Worm (Caenorhabditis elegans): ENCODE results near the gene ccm-2.

DNA sequence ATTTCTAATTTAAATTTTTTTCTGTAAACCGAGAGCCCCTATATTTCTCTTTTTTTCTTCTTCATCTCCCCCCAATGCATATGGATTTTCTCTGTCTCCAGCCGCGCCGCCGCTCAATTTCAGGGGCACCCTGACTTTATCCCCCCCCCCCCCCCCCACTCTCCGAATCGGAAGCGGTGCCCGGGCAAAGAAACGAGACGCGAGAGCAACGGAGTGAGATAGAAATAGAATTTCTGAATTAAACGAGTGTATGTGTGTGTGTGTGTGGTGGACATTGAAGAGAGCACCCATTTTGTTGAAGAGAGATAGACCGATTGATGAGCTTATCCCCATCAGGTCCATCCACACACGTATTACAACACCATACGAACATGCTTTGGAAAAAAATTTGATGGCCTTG is 8.6 kb upstream of the ccm-2 start:
- TF ChIP-seq unc-62 (GFP tag; optimal IDR thresholded peaks at IDR 0.05): no peak
- TF ChIP-seq ceh-91 (GFP tag; IDR thresholded peaks at IDR 0.05): no peak
- no peak for TF ChIP-seq snpc-4 (GFP tag; optimal IDR thresholded peaks at IDR 0.05)
- no peak for TF ChIP-seq snpc-4 (tag; optimal IDR thresholded peaks at IDR 0.05)

Measured in whole organism, young adult.